Worm (Caenorhabditis elegans): ENCODE measurements around the gene cpi-2.

ce11 chrV:6044448-6044847 lies 586 bp downstream of the cpi-2 start:
- TF ChIP-seq blmp-1 (tag; optimal IDR thresholded peaks at IDR 0.05; ENCODE audit: insufficient read depth), result no peak
- no peak for TF ChIP-seq ama-1 (optimal IDR thresholded peaks at IDR 0.05)
- TF ChIP-seq zag-1 (tag; optimal IDR thresholded peaks at IDR 0.05), result no peak
- TF ChIP-seq peb-1 (tag; optimal IDR thresholded peaks at IDR 0.05), result no peak
- TF ChIP-seq lin-39 (tag; optimal IDR thresholded peaks at IDR 0.05), result no peak
- TF ChIP-seq nhr-25 (tag; optimal IDR thresholded peaks at IDR 0.05), result no peak
- TF ChIP-seq snpc-4 (tag; optimal IDR thresholded peaks at IDR 0.05), result no peak
- no peak for TF ChIP-seq unc-55 (GFP tag; optimal IDR thresholded peaks at IDR 0.05)
- no peak for TF ChIP-seq ceh-16 (tag; optimal IDR thresholded peaks at IDR 0.05)
- TF ChIP-seq nhr-11 (tag; optimal IDR thresholded peaks at IDR 0.05), result no peak
- no peak for TF ChIP-seq aly-2 (tag; optimal IDR thresholded peaks at IDR 0.05)
- no peak for TF ChIP-seq elt-3 (tag; optimal IDR thresholded peaks at IDR 0.05)

Data from whole organism, L2 larva.